Fruit fly (Drosophila melanogaster) whole organism: ENCODE results near the gene gfzf.

Source experiments
- EcR ChIP-seq, 2 experiments: fragments of >200 bp; optimal IDR thresholded peaks; 2 replicates each; lab custom pipeline; 2017; ENCODE audit warnings: missing biosample characterization in 2 of 2, missing genetic modification characterization in 2 of 2, missing genetic modification reagents in 2 of 2
- pan ChIP-seq: fragments of >200 bp; optimal IDR thresholded peaks from 2 replicates; lab custom pipeline; 2017
- psq ChIP-seq: fragments of >200 bp; optimal IDR thresholded peaks from 2 replicates; lab custom pipeline; 2017
- usp ChIP-seq: fragments of >200 bp; optimal IDR thresholded peaks from 2 replicates; lab custom pipeline; 2017; ENCODE audit warnings: missing biosample characterization, missing genetic modification characterization, mixed read lengths

dm6 chr3R:7172978-7173377 lies 22.2 kb upstream of the gfzf start:
- no peak for TF ChIP-seq psq (lab: Kevin White, UChicago)
- no peak for TF ChIP-seq pan (lab: Kevin White, UChicago)
- no peak for TF ChIP-seq usp (GFP tag; lab: Kevin White, UChicago)
- TF ChIP-seq EcR (GFP tag; optimal IDR thresholded peaks at IDR 0.05; lab: Kevin White, UChicago): no peak
